Fruit fly (Drosophila melanogaster) whole organism, embryonic: ENCODE measurements around the gene SmydA-2.

Experiments used
- Antp ChIP-seq: fragments of 200-800 bp; sonication (Bioruptor generic); optimal IDR thresholded peaks from 3 replicates; lab custom pipeline; 2016; ENCODE audit warnings: missing biosample characterization, missing genetic modification characterization
- Atf6 ChIP-seq: fragments of 200-800 bp; sonication (Bioruptor generic); IDR thresholded peaks from 2 replicates; pipeline ENCODE4 v1.3.6; 2022; ENCODE audit warnings: missing biosample characterization, missing genetic modification characterization
- Bteb2 ChIP-seq: fragments of 200-800 bp; sonication (Bioruptor generic); optimal IDR thresholded peaks from 2 replicates; lab custom pipeline; 2016; ENCODE audit warnings: missing biosample characterization, missing genetic modification characterization
- C15 ChIP-seq: fragments of 200-800 bp; sonication (Bioruptor generic); IDR thresholded peaks from 3 replicates; pipeline ENCODE4 v1.3.6; 2022; ENCODE audit warnings: missing biosample characterization, missing genetic modification characterization
- CG10321 ChIP-seq: fragments of 200-800 bp; sonication (Bioruptor generic); IDR thresholded peaks from 2 replicates; pipeline ENCODE4 v1.3.6; 2022; ENCODE audit warnings: missing biosample characterization, missing genetic modification characterization
- CG11085 ChIP-seq: fragments of 200-800 bp; sonication (Bioruptor generic); IDR thresholded peaks from 2 replicates; pipeline ENCODE4 v1.3.6; 2022; ENCODE audit warnings: missing biosample characterization, missing genetic modification characterization
- CG13123 ChIP-seq: fragments of 200-800 bp; sonication (Bioruptor generic); optimal IDR thresholded peaks from 2 replicates; lab custom pipeline; 2016; ENCODE audit warnings: missing biosample characterization, missing genetic modification characterization
- CG13624 ChIP-seq: fragments of 200-800 bp; sonication (Bioruptor generic); optimal IDR thresholded peaks from 2 replicates; lab custom pipeline; 2016; ENCODE audit warnings: missing biosample characterization, missing genetic modification characterization
- CG14014 ChIP-seq: fragments of 200-800 bp; sonication (Bioruptor generic); IDR thresholded peaks from 2 replicates; pipeline ENCODE4 v1.3.6; 2022; ENCODE audit warnings: missing biosample characterization, missing genetic modification characterization
- CG15073 ChIP-seq: fragments of 200-800 bp; sonication (Bioruptor generic); optimal IDR thresholded peaks from 2 replicates; lab custom pipeline; 2016; ENCODE audit warnings: missing biosample characterization, missing genetic modification characterization
- CG1529 ChIP-seq: fragments of 200-800 bp; sonication (Bioruptor generic); optimal IDR thresholded peaks from 3 replicates; lab custom pipeline; 2018; ENCODE audit warnings: missing biosample characterization, missing genetic modification characterization
- CG15601 ChIP-seq: fragments of 200-800 bp; sonication (Bioruptor generic); optimal IDR thresholded peaks from 3 replicates; lab custom pipeline; 2019; ENCODE audit warnings: missing biosample characterization, mild to moderate bottlenecking, missing genetic modification characterization, moderate library complexity
- CG1602 ChIP-seq: fragments of 200-800 bp; sonication (Bioruptor generic); optimal IDR thresholded peaks from 3 replicates; lab custom pipeline; 2016; ENCODE audit warnings: missing biosample characterization, missing genetic modification characterization
- CG1603 ChIP-seq: fragments of 200-800 bp; sonication (Bioruptor generic); optimal IDR thresholded peaks from 2 replicates; lab custom pipeline; 2019; ENCODE audit warnings: missing biosample characterization, mild to moderate bottlenecking, missing genetic modification characterization, moderate library complexity
- CG16863 ChIP-seq: fragments of 200-800 bp; sonication (Bioruptor generic); optimal IDR thresholded peaks from 3 replicates; lab custom pipeline; 2016; ENCODE audit warnings: missing biosample characterization, missing genetic modification characterization
- CG3847 ChIP-seq: fragments of 200-800 bp; sonication (Bioruptor generic); IDR thresholded peaks from 2 replicates; pipeline ENCODE4 v1.3.6; 2022; ENCODE audit warnings: missing biosample characterization, missing genetic modification characterization
- CG43689 ChIP-seq: fragments of 200-800 bp; sonication (Bioruptor generic); IDR thresholded peaks from 2 replicates; pipeline ENCODE4 v1.3.6; 2022; ENCODE audit warnings: missing biosample characterization, missing genetic modification characterization
- CG6854 ChIP-seq: fragments of 200-800 bp; sonication (Bioruptor generic); optimal IDR thresholded peaks from 3 replicates; lab custom pipeline; 2017; ENCODE audit warnings: missing biosample characterization, mild to moderate bottlenecking, missing genetic modification characterization
- CG8290 ChIP-seq, 3 experiments: fragments of 200-800 bp; sonication (Bioruptor generic); optimal IDR thresholded peaks; 2 replicates each; lab custom pipeline; 2016 to 2019; ENCODE audit warnings: missing biosample characterization in 3 of 3, missing genetic modification characterization in 3 of 3, mild to moderate bottlenecking in 2 of 3, moderate library complexity in 1 of 3
- CG8765 ChIP-seq: fragments of 200-800 bp; sonication (Bioruptor generic); IDR thresholded peaks from 2 replicates; pipeline ENCODE4 v1.3.6; 2022; ENCODE audit warnings: missing biosample characterization, missing genetic modification characterization
- CG8924 ChIP-seq: fragments of 200-800 bp; optimal IDR thresholded peaks from 3 replicates; lab custom pipeline; 2019; ENCODE audit warnings: missing biosample characterization, mild to moderate bottlenecking, missing genetic modification characterization, moderate library complexity
- CG9437 ChIP-seq: fragments of 200-800 bp; sonication (Bioruptor generic); optimal IDR thresholded peaks from 2 replicates; lab custom pipeline; 2018; ENCODE audit warnings: missing biosample characterization, mild to moderate bottlenecking, missing genetic modification characterization
- CTCF ChIP-seq: fragments of 200-800 bp; sonication (Bioruptor generic); optimal IDR thresholded peaks from 2 replicates; lab custom pipeline; 2017; ENCODE audit warnings: missing biosample characterization, mild to moderate bottlenecking, missing genetic modification characterization, moderate library complexity
- D19B ChIP-seq: fragments of 200-800 bp; sonication (Bioruptor generic); optimal IDR thresholded peaks from 2 replicates; lab custom pipeline; 2017; ENCODE audit warnings: missing biosample characterization, mild to moderate bottlenecking, missing genetic modification characterization
- Dek ChIP-seq: fragments of 200-800 bp; sonication (Bioruptor generic); optimal IDR thresholded peaks from 3 replicates; lab custom pipeline; 2019; ENCODE audit warnings: missing biosample characterization, mild to moderate bottlenecking, missing genetic modification characterization, moderate library complexity
- Dll ChIP-seq: fragments of 200-800 bp; sonication (Bioruptor generic); IDR thresholded peaks from 4 replicates; pipeline ENCODE4 v1.3.6; 2022; ENCODE audit warnings: missing biosample characterization, missing genetic modification characterization; ENCODE audit not compliant: partially characterized antibody
- E2f1 ChIP-seq: fragments of 200-800 bp; sonication (Bioruptor generic); IDR thresholded peaks from 2 replicates; pipeline ENCODE4 v1.3.6; 2022; ENCODE audit warnings: missing biosample characterization, missing genetic modification characterization
- Hmr ChIP-seq: fragments of 200-800 bp; sonication (Bioruptor generic); optimal IDR thresholded peaks from 3 replicates; lab custom pipeline; 2017; ENCODE audit warnings: mild to moderate bottlenecking, missing biosample characterization, missing genetic modification reagents, missing genetic modification characterization
- Mad ChIP-seq: fragments of 200-800 bp; sonication (Bioruptor generic); optimal IDR thresholded peaks from 2 replicates; lab custom pipeline; 2016; ENCODE audit warnings: missing biosample characterization, missing genetic modification characterization
- Med ChIP-seq: fragments of 200-800 bp; sonication (Bioruptor generic); peaks from one replicate; lab custom pipeline; 2016; ENCODE audit warnings: missing biosample characterization, missing genetic modification characterization, mild to moderate bottlenecking, inconsistent platforms, moderate library complexity
- Myb ChIP-seq: fragments of 200-800 bp; sonication (Bioruptor generic); optimal IDR thresholded peaks from 2 replicates; lab custom pipeline; 2016; ENCODE audit warnings: missing biosample characterization, missing genetic modification characterization
- Rx ChIP-seq: fragments of 200-800 bp; sonication (Bioruptor generic); IDR thresholded peaks from 2 replicates; pipeline ENCODE4 v1.3.6; 2022; ENCODE audit warnings: missing biosample characterization, missing genetic modification characterization
- Vsx1 ChIP-seq: fragments of 200-800 bp; sonication (Bioruptor generic); optimal IDR thresholded peaks from 2 replicates; lab custom pipeline; 2017; ENCODE audit warnings: missing biosample characterization, mild to moderate bottlenecking, missing genetic modification characterization, missing genetic modification reagents
- abd-A ChIP-seq: fragments of 200-800 bp; sonication (Bioruptor generic); optimal IDR thresholded peaks from 3 replicates; lab custom pipeline; 2019; ENCODE audit warnings: missing biosample characterization, mild to moderate bottlenecking, missing genetic modification characterization, moderate library complexity
- aop ChIP-seq: fragments of 200-800 bp; sonication (Bioruptor generic); IDR thresholded peaks from 2 replicates; pipeline ENCODE4 v1.3.6; 2022; ENCODE audit warnings: missing biosample characterization, missing genetic modification characterization
- ato ChIP-seq: fragments of 200-800 bp; sonication (Bioruptor generic); IDR thresholded peaks from 2 replicates; pipeline ENCODE4 v1.3.6; 2022; ENCODE audit warnings: missing biosample characterization, missing genetic modification characterization; ENCODE audit not compliant: partially characterized antibody
- da ChIP-seq: fragments of 200-800 bp; sonication (Bioruptor generic); optimal IDR thresholded peaks from 2 replicates; lab custom pipeline; 2016; ENCODE audit warnings: missing biosample characterization, missing genetic modification characterization
- dan ChIP-seq: fragments of 200-800 bp; sonication (Bioruptor generic); IDR thresholded peaks from 2 replicates; pipeline ENCODE4 v1.3.6; 2022; ENCODE audit warnings: missing biosample characterization, missing genetic modification characterization
- dysf ChIP-seq: fragments of 200-800 bp; sonication (Bioruptor generic); IDR thresholded peaks from 3 replicates; pipeline ENCODE4 v1.3.6; 2022; ENCODE audit warnings: missing biosample characterization, missing genetic modification characterization
- eve ChIP-seq, 2 experiments: fragments of >200 bp; optimal IDR thresholded peaks; 2 replicates each; lab custom pipeline; 2017; ENCODE audit warnings: missing biosample characterization in 2 of 2, missing genetic modification characterization in 2 of 2
- exex ChIP-seq: fragments of 200-800 bp; sonication (Bioruptor generic); optimal IDR thresholded peaks from 4 replicates; lab custom pipeline; 2018; ENCODE audit warnings: missing biosample characterization, mild to moderate bottlenecking, missing genetic modification characterization, moderate library complexity
- jumu ChIP-seq: fragments of 200-800 bp; sonication (Bioruptor generic); optimal IDR thresholded peaks from 3 replicates; lab custom pipeline; 2016; ENCODE audit warnings: missing biosample characterization, missing genetic modification characterization
- knrl ChIP-seq: fragments of 200-800 bp; sonication (Bioruptor generic); IDR thresholded peaks from 3 replicates; pipeline ENCODE4 v1.3.6; 2022; ENCODE audit warnings: missing biosample characterization, missing genetic modification characterization; ENCODE audit not compliant: partially characterized antibody
- mirr ChIP-seq: fragments of 200-800 bp; sonication (Bioruptor generic); optimal IDR thresholded peaks from 3 replicates; lab custom pipeline; 2018; ENCODE audit warnings: missing biosample characterization, mild to moderate bottlenecking, missing genetic modification characterization
- oc ChIP-seq: fragments of 200-800 bp; sonication (Bioruptor generic); optimal IDR thresholded peaks from 2 replicates; lab custom pipeline; 2018; ENCODE audit warnings: missing biosample characterization, mild to moderate bottlenecking, missing genetic modification characterization, moderate library complexity
- pfk ChIP-seq: fragments of 200-800 bp; sonication (Bioruptor generic); optimal IDR thresholded peaks from 2 replicates; lab custom pipeline; 2018; ENCODE audit warnings: missing biosample characterization, mild to moderate bottlenecking, missing genetic modification characterization, moderate library complexity
- pnt ChIP-seq: fragments of 200-800 bp; sonication (Bioruptor generic); optimal IDR thresholded peaks from 3 replicates; lab custom pipeline; 2016; ENCODE audit warnings: missing biosample characterization, missing genetic modification characterization
- repo ChIP-seq: fragments of 200-800 bp; sonication (Bioruptor generic); optimal IDR thresholded peaks from 2 replicates; lab custom pipeline; 2016; ENCODE audit warnings: missing biosample characterization, missing genetic modification characterization
- row ChIP-seq: fragments of 200-800 bp; sonication (Bioruptor generic); IDR thresholded peaks from 3 replicates; pipeline ENCODE4 v1.3.6; 2022; ENCODE audit warnings: missing biosample characterization, missing genetic modification characterization
- sna ChIP-seq: fragments of 200-800 bp; sonication (Bioruptor generic); IDR thresholded peaks from 2 replicates; pipeline ENCODE4 v1.3.6; 2022; ENCODE audit warnings: missing biosample characterization, missing genetic modification characterization; ENCODE audit not compliant: partially characterized antibody
- twi ChIP-seq: fragments of 200-800 bp; optimal IDR thresholded peaks from 2 replicates; lab custom pipeline; 2019; ENCODE audit warnings: missing biosample characterization, mild to moderate bottlenecking, missing genetic modification characterization, moderate library complexity
- usp ChIP-seq: fragments of >200 bp; optimal IDR thresholded peaks from 2 replicates; lab custom pipeline; 2017; ENCODE audit warnings: missing biosample characterization, missing genetic modification characterization

The SmydA-2 gene

DNA sequence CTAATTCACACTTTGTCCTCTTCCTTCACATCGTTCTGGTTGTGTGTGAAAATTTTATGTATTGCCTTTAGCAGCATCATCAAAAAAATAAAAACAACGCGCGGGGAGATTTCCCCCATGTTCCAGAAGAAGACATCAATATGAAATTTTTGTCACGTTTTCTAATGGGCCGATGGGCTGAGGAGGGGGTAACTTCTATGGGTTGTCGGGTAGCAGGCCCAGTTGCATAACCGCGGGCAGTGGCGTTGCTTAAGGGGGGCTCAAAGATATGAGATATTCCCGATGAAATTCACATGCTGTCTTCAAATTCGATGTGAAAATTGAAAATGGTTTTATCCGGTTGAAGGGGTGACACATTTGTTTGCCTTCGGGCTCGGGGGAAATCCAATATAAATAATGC is 15.4 kb upstream of the SmydA-2 start (continued):
- TF ChIP-seq Rx (GFP tag; lab: Robert Waterston, UW) (no peak), CG43689 (GFP tag; lab: Robert Waterston, UW) (no peak), pnt (GFP tag; lab: Kevin White, UChicago) (no peak), CG8290 (GFP tag; optimal IDR thresholded peaks at IDR 0.05; lab: Kevin White, UChicago) (no peak), CG8290 (tag; optimal IDR thresholded peaks at IDR 0.05; lab: Kevin White, UChicago) (peak in 1 of 2 experiments; percentile 56), exex (tag; lab: Kevin White, UChicago) (no peak), C15 (GFP tag; lab: Robert Waterston, UW) (0 out of 3 replicates have a peak, but pooled peaks have one; percentile 21), CG6854 (GFP tag; lab: Kevin White, UChicago) (no peak), Dll (GFP tag; lab: Robert Waterston, UW) (no peak), eve (GFP tag; optimal IDR thresholded peaks at IDR 0.05; lab: Kevin White, UChicago) (no peak), CG15601 (tag; lab: Kevin White, UChicago) (no peak), Vsx1 (no peak), D19B (GFP tag; lab: Kevin White, UChicago) (no peak), Hmr (no peak), CTCF (GFP tag; lab: Kevin White, UChicago) (no peak), CG1603 (tag; lab: Kevin White, UChicago) (peak; percentile 27), CG1529 (GFP tag; lab: Kevin White, UChicago) (peak; percentile 40), dysf (0 out of 3 replicates have a peak, but pooled peaks have one; percentile 18), twi (tag; lab: Kevin White, UChicago) (no peak), CG3847 (GFP tag; lab: Robert Waterston, UW) (no peak), Antp (GFP tag; lab: Kevin White, UChicago) (peak; percentile 5), da (GFP tag; lab: Kevin White, UChicago) (no peak), Dek (tag; lab: Kevin White, UChicago) (no peak), CG8765 (GFP tag; lab: Robert Waterston, UW) (no peak), row (GFP tag; lab: Robert Waterston, UW) (peak; percentile 36; the same call in 2 of the 3 replicates), Atf6 (GFP tag; lab: Robert Waterston, UW) (0 out of 2 replicates have a peak, but pooled peaks have one; percentile 16), pfk (no peak), knrl (no peak), CG1602 (GFP tag; lab: Kevin White, UChicago) (no peak), CG13123 (GFP tag; lab: Kevin White, UChicago) (no peak), oc (no peak), CG15073 (GFP tag; lab: Kevin White, UChicago) (no peak), aop (GFP tag; lab: Robert Waterston, UW) (0 out of 2 replicates have a peak, but pooled peaks have one; percentile 33), abd-A (tag; lab: Kevin White, UChicago) (peak; percentile 72), dan (GFP tag; lab: Robert Waterston, UW) (no peak), Bteb2 (no peak), mirr (GFP tag; lab: Kevin White, UChicago) (peak; percentile 13), Mad (GFP tag; lab: Kevin White, UChicago) (no peak), ato (GFP tag; lab: Robert Waterston, UW) (no peak), CG13624 (GFP tag; lab: Kevin White, UChicago) (no peak), CG11085 (GFP tag; lab: Robert Waterston, UW) (no peak), CG16863 (GFP tag; lab: Kevin White, UChicago) (no peak), Med (GFP tag; lab: Kevin White, UChicago) (peak; percentile 47), repo (GFP tag; lab: Kevin White, UChicago) (no peak), CG10321 (no peak), CG9437 (GFP tag; lab: Kevin White, UChicago) (peak; percentile 17), E2f1 (GFP tag; lab: Robert Waterston, UW) (no peak), usp (GFP tag; lab: Kevin White, UChicago) (no peak), CG8924 (tag; lab: Kevin White, UChicago) (no peak), jumu (GFP tag; lab: Kevin White, UChicago) (no peak), Myb (GFP tag; lab: Kevin White, UChicago) (no peak), sna (GFP tag; lab: Robert Waterston, UW) (no peak), CG14014 (GFP tag; lab: Robert Waterston, UW) (no peak; the same call in 1 of the 2 replicates)
